Worm (Caenorhabditis elegans): ENCODE data around the gene cdc-50.B.

Gene cdc-50.B

ce11 chrIV:8772800-8773256 is 8.2 kb downstream of the cdc-50.B start, which contains the start of gene F20C5.6:
Gene F20C5.6, minus strand, starts transcription at chrIV:8773206.
- TF ChIP-seq hlh-30 (tag; optimal IDR thresholded peaks at IDR 0.05; ENCODE audit: insufficient read depth) (no peak), lin-11 (tag; optimal IDR thresholded peaks at IDR 0.05) (no peak), ceh-34 (tag; optimal IDR thresholded peaks at IDR 0.05) (no peak), rnt-1 (tag; optimal IDR thresholded peaks at IDR 0.05) (no peak), nhr-232 (tag; optimal IDR thresholded peaks at IDR 0.05) (no peak), ceh-45 (GFP tag; IDR thresholded peaks at IDR 0.05) (no peak), unc-42 (tag; optimal IDR thresholded peaks at IDR 0.05) (no peak), ttx-3 (tag; optimal IDR thresholded peaks at IDR 0.05) (no peak), nhr-11 (tag; optimal IDR thresholded peaks at IDR 0.05) (no peak)

DNA sequence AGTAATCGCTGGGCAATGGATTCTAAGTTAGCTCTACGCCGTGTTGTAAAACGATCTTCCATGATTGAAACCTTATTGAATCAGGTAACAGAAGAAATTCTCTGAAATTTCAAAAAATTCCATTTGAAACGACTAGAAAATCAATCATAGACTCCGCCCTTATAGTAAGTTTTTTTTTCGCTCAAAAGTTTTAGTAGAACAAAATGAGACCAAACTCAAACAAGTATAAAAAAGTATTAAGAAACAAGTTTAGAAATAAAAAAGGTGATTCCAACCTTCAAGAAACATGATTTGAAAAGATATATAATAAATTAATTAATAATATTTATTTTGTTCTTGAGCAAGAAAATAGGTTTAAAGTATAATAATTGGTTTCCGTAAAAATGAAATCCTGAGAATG is 13.4 kb downstream of the cdc-50.B start, which contains the start of gene C33D9.6:
Gene C33D9.6, minus strand, starts transcription at position 101 of the 400 bp plus-strand sequence.
- no peak for TF ChIP-seq unc-42 (tag; optimal IDR thresholded peaks at IDR 0.05)
- TF ChIP-seq ceh-14 (tag; optimal IDR thresholded peaks at IDR 0.05): no peak
- TF ChIP-seq dve-1 (tag; optimal IDR thresholded peaks at IDR 0.05): no peak
- no peak for TF ChIP-seq ceh-30 (tag; optimal IDR thresholded peaks at IDR 0.05)
- no peak for TF ChIP-seq dmd-4 (tag; optimal IDR thresholded peaks at IDR 0.05; ENCODE audit: borderline replicate concordance)
- no peak for TF ChIP-seq che-1 (tag; optimal IDR thresholded peaks at IDR 0.05)
- TF ChIP-seq T23F11.4 (GFP tag; optimal IDR thresholded peaks at IDR 0.05): no peak
- no peak for TF ChIP-seq ahr-1 (tag; optimal IDR thresholded peaks at IDR 0.05)
- TF ChIP-seq C08G9.2 (tag; optimal IDR thresholded peaks at IDR 0.05): no peak
- TF ChIP-seq hlh-15 (tag; optimal IDR thresholded peaks at IDR 0.05): no peak
- TF ChIP-seq npax-4 (tag; optimal IDR thresholded peaks at IDR 0.05): no peak
- no peak for TF ChIP-seq ceh-22 (tag; optimal IDR thresholded peaks at IDR 0.05)
- TF ChIP-seq ttx-3 (tag; optimal IDR thresholded peaks at IDR 0.05): no peak
- TF ChIP-seq tbx-7 (tag; optimal IDR thresholded peaks at IDR 0.05): no peak
- TF ChIP-seq zip-5 (tag; optimal IDR thresholded peaks at IDR 0.05): no peak
- no peak for TF ChIP-seq C38D4.7 (GFP tag; optimal IDR thresholded peaks at IDR 0.05)

DNA sequence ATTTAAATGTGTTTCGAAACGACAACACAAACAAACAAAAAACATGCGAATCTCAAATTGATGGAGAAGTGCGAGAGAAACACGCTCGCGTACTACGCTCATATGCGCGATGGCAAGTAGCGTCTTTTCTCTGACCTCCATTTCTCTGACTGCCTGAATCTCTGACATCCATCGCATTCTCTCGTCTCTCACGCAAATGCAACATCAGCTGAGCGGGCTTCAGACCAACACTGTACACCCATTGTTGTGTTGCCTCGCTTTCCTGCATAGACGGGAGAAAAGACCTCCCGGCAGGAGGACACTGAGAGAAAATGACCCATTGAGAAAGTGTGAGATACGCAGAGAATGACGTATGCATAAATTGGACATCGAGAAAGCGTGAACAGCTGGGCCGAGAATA is 17.5 kb downstream of the cdc-50.B start:
- TF ChIP-seq pax-1 (tag; optimal IDR thresholded peaks at IDR 0.05) (peak; percentile 31), ceh-48 (tag; optimal IDR thresholded peaks at IDR 0.05) (no peak), ceh-6 (GFP tag; optimal IDR thresholded peaks at IDR 0.05) (peak; percentile 35), ets-4 (tag; optimal IDR thresholded peaks at IDR 0.05) (peak; percentile 38), ama-1 (optimal IDR thresholded peaks at IDR 0.05) (no peak), sox-2 (GFP tag; IDR thresholded peaks at IDR 0.05) (peak; percentile 82), madf-2 (tag; optimal IDR thresholded peaks at IDR 0.05) (peak; percentile 0), nhr-11 (tag; optimal IDR thresholded peaks at IDR 0.05) (no peak), ceh-9 (tag; optimal IDR thresholded peaks at IDR 0.05) (no peak), syd-9 (tag; optimal IDR thresholded peaks at IDR 0.05) (peak; percentile 47), che-1 (tag; optimal IDR thresholded peaks at IDR 0.05) (peak; percentile 36), ceh-22 (tag; optimal IDR thresholded peaks at IDR 0.05) (peak; percentile 73), ceh-34 (tag; optimal IDR thresholded peaks at IDR 0.05) (peak; percentile 74), elt-2 (tag; optimal IDR thresholded peaks at IDR 0.05) (peak; percentile 44), ceh-30 (tag; optimal IDR thresholded peaks at IDR 0.05) (peak; percentile 32), dmd-4 (tag; optimal IDR thresholded peaks at IDR 0.05; ENCODE audit: borderline replicate concordance) (no peak), npax-4 (tag; optimal IDR thresholded peaks at IDR 0.05) (no peak), ahr-1 (tag; optimal IDR thresholded peaks at IDR 0.05) (no peak), ceh-14 (tag; optimal IDR thresholded peaks at IDR 0.05) (peak; percentile 46), unc-55 (GFP tag; optimal IDR thresholded peaks at IDR 0.05) (peak; percentile 92), rnt-1 (tag; optimal IDR thresholded peaks at IDR 0.05) (peak; percentile 79), sox-4 (tag; optimal IDR thresholded peaks at IDR 0.05) (no peak), ceh-45 (GFP tag; IDR thresholded peaks at IDR 0.05) (no peak), fax-1 (tag; optimal IDR thresholded peaks at IDR 0.05) (peak; percentile 27), pag-3 (tag; optimal IDR thresholded peaks at IDR 0.05; ENCODE audit: borderline replicate concordance) (no peak), ceh-18 (tag; optimal IDR thresholded peaks at IDR 0.05) (peak; percentile 81), fkh-10 (GFP tag; optimal IDR thresholded peaks at IDR 0.05) (no peak), zip-5 (tag; optimal IDR thresholded peaks at IDR 0.05) (no peak), pros-1 (tag; optimal IDR thresholded peaks at IDR 0.05) (peak; percentile 81), pha-4 (tag; optimal IDR thresholded peaks at IDR 0.05) (no peak), lin-11 (tag; optimal IDR thresholded peaks at IDR 0.05) (no peak), mec-3 (tag; optimal IDR thresholded peaks at IDR 0.05; ENCODE audit: borderline replicate concordance) (no peak), T23F11.4 (GFP tag; optimal IDR thresholded peaks at IDR 0.05) (peak; percentile 2), C38D4.7 (GFP tag; optimal IDR thresholded peaks at IDR 0.05) (no peak), ceh-31 (tag; optimal IDR thresholded peaks at IDR 0.05) (peak; percentile 94), ref-2 (tag; optimal IDR thresholded peaks at IDR 0.05) (peak; percentile 97), K09A11.1 (tag; optimal IDR thresholded peaks at IDR 0.05; ENCODE audit: insufficient read depth) (no peak), hlh-30 (tag; optimal IDR thresholded peaks at IDR 0.05; ENCODE audit: insufficient read depth) (peak; percentile 91), unc-86 (tag; optimal IDR thresholded peaks at IDR 0.05) (peak; percentile 17), C08G9.2 (tag; optimal IDR thresholded peaks at IDR 0.05) (no peak)
